Fruit fly (Drosophila melanogaster) whole organism, pupa: Measurements from ENCODE around the gene aop.

Source experiments
- CG10348 ChIP-seq: fragments of 200-800 bp; sonication (Bioruptor generic); IDR thresholded peaks from 2 replicates; pipeline ENCODE4 v1.3.6; 2022; ENCODE audit warnings: missing biosample characterization, missing genetic modification characterization
- CG12605 ChIP-seq: fragments of 200-800 bp; sonication (Bioruptor generic); IDR thresholded peaks from 2 replicates; pipeline ENCODE4 v1.3.6; 2022; ENCODE audit warnings: missing biosample characterization, missing genetic modification characterization
- CG13204 ChIP-seq: fragments of 200-800 bp; sonication (Bioruptor generic); optimal IDR thresholded peaks from 2 replicates; lab custom pipeline; 2018; ENCODE audit warnings: missing biosample characterization, mild to moderate bottlenecking, missing genetic modification characterization, moderate library complexity
- CG14655 ChIP-seq: fragments of 200-800 bp; sonication (Bioruptor generic); optimal IDR thresholded peaks from 3 replicates; lab custom pipeline; 2017; ENCODE audit warnings: mild to moderate bottlenecking, missing biosample characterization, missing genetic modification reagents, missing genetic modification characterization
- CG15710 ChIP-seq: fragments of 200-800 bp; sonication (Bioruptor generic); optimal IDR thresholded peaks from 2 replicates; lab custom pipeline; 2018; ENCODE audit warnings: missing biosample characterization, mild to moderate bottlenecking, missing genetic modification characterization, moderate library complexity
- CG17806 ChIP-seq: fragments of 200-800 bp; sonication (Bioruptor generic); optimal IDR thresholded peaks from 2 replicates; lab custom pipeline; 2018; ENCODE audit warnings: missing biosample characterization, mild to moderate bottlenecking, missing genetic modification characterization, moderate library complexity
- CG32121 ChIP-seq: fragments of 200-800 bp; sonication (Bioruptor generic); IDR thresholded peaks from 2 replicates; pipeline ENCODE4 v1.3.6; 2022; ENCODE audit warnings: missing biosample characterization, missing genetic modification characterization
- CG34367 ChIP-seq: fragments of 200-800 bp; sonication (Bioruptor generic); optimal IDR thresholded peaks from 2 replicates; lab custom pipeline; 2018; ENCODE audit warnings: missing biosample characterization, mild to moderate bottlenecking, missing genetic modification characterization
- CG4496 ChIP-seq: fragments of 200-800 bp; sonication (Bioruptor generic); IDR thresholded peaks from 3 replicates; pipeline ENCODE4 v1.3.6; 2022; ENCODE audit warnings: missing biosample characterization, missing genetic modification characterization
- CG8159 ChIP-seq: fragments of 200-800 bp; sonication (Bioruptor generic); optimal IDR thresholded peaks from 3 replicates; lab custom pipeline; 2018; ENCODE audit warnings: missing biosample characterization, mild to moderate bottlenecking, missing genetic modification characterization, moderate library complexity
- CG8301 ChIP-seq: fragments of 200-800 bp; sonication (Bioruptor generic); optimal IDR thresholded peaks from 2 replicates; lab custom pipeline; 2018; ENCODE audit warnings: missing biosample characterization, mild to moderate bottlenecking, missing genetic modification characterization
- CG9948 ChIP-seq: fragments of 200-800 bp; sonication (Bioruptor generic); optimal IDR thresholded peaks from 2 replicates; lab custom pipeline; 2018; ENCODE audit warnings: missing biosample characterization, mild to moderate bottlenecking, missing genetic modification characterization, moderate library complexity
- D1 ChIP-seq: fragments of 200-800 bp; sonication (Bioruptor generic); optimal IDR thresholded peaks from 2 replicates; lab custom pipeline; 2018; ENCODE audit warnings: missing biosample characterization, mild to moderate bottlenecking, missing genetic modification characterization, moderate library complexity
- EcR ChIP-seq: fragments of 200-800 bp; sonication (Bioruptor generic); optimal IDR thresholded peaks from 3 replicates; lab custom pipeline; 2019; ENCODE audit warnings: missing biosample characterization, missing genetic modification characterization, mild to moderate bottlenecking, moderate library complexity, missing genetic modification reagents
- Ets98B ChIP-seq: fragments of 200-800 bp; sonication (Bioruptor generic); IDR thresholded peaks from 2 replicates; pipeline ENCODE4 v1.3.6; 2022; ENCODE audit warnings: missing biosample characterization, missing genetic modification characterization
- Pif1A ChIP-seq: fragments of 200-800 bp; sonication (Bioruptor generic); optimal IDR thresholded peaks from 3 replicates; lab custom pipeline; 2016; ENCODE audit warnings: missing biosample characterization, missing genetic modification characterization
- Pif1B ChIP-seq: fragments of 200-800 bp; sonication (Bioruptor generic); optimal IDR thresholded peaks from 3 replicates; lab custom pipeline; 2016; ENCODE audit warnings: missing biosample characterization, missing genetic modification characterization
- Snoo ChIP-seq: fragments of 200-800 bp; sonication (Bioruptor generic); optimal IDR thresholded peaks from 3 replicates; lab custom pipeline; 2017; ENCODE audit warnings: missing biosample characterization, mild to moderate bottlenecking, missing genetic modification characterization, inconsistent platforms
- fd96Ca ChIP-seq: fragments of 200-800 bp; sonication (Bioruptor generic); IDR thresholded peaks from 3 replicates; pipeline ENCODE4 v1.3.6; 2022; ENCODE audit warnings: missing biosample characterization, missing genetic modification characterization
- gl ChIP-seq: fragments of 200-800 bp; sonication (Bioruptor generic); optimal IDR thresholded peaks from 2 replicates; lab custom pipeline; 2018; ENCODE audit warnings: missing biosample characterization, mild to moderate bottlenecking, missing genetic modification characterization
- rn ChIP-seq: fragments of 200-800 bp; sonication (Bioruptor generic); IDR thresholded peaks from 2 replicates; pipeline ENCODE4 v1.3.6; 2022; ENCODE audit warnings: missing biosample characterization, missing genetic modification characterization

Gene aop

dm6 chr2L:2191404-2191803 lies 12.8 kb upstream of the aop start:
- no peak for TF ChIP-seq EcR (GFP tag; lab: Kevin White, UChicago)
- TF ChIP-seq Pif1A, result no peak
- no peak for TF ChIP-seq CG14655
- no peak for TF ChIP-seq fd96Ca
- no peak for TF ChIP-seq gl (tag; lab: Kevin White, UChicago)
- no peak for TF ChIP-seq CG8159 (tag; lab: Kevin White, UChicago)
- no peak for TF ChIP-seq CG34367 (tag; lab: Kevin White, UChicago)
- no peak for TF ChIP-seq CG15710 (tag; lab: Kevin White, UChicago)
- TF ChIP-seq CG17806 (tag; lab: Kevin White, UChicago), result no peak

- TF ChIP-seq CG12605 (GFP tag; lab: Robert Waterston, UW) (no peak), CG10348 (GFP tag; lab: Robert Waterston, UW) (no peak), CG4496 (GFP tag; lab: Robert Waterston, UW) (no peak), gl (tag; lab: Kevin White, UChicago) (no peak), Pif1A (no peak), CG8301 (tag; lab: Kevin White, UChicago) (no peak), CG9948 (tag; lab: Kevin White, UChicago) (no peak), CG34367 (tag; lab: Kevin White, UChicago) (no peak), rn (GFP tag; lab: Robert Waterston, UW) (no peak), EcR (GFP tag; lab: Kevin White, UChicago) (no peak), CG15710 (tag; lab: Kevin White, UChicago) (no peak), CG13204 (GFP tag; lab: Kevin White, UChicago) (no peak), Pif1B (no peak)
- TF ChIP-seq, all 21 proteins: peak for 0
These were observed 12.1 kb upstream of the aop start for dm6 chr2L:2190684-2191083.

- TF ChIP-seq CG13204 (GFP tag; lab: Kevin White, UChicago), result no peak
- peak; percentile 81 for TF ChIP-seq CG4496 (GFP tag; lab: Robert Waterston, UW)
- TF ChIP-seq Ets98B (GFP tag; lab: Robert Waterston, UW), result peak; percentile 58
- TF ChIP-seq Pif1A, result peak; percentile 71
- peak; percentile 77 for TF ChIP-seq CG14655
- TF ChIP-seq CG12605 (GFP tag; lab: Robert Waterston, UW), result peak; percentile 59; the same call in 1 of the 2 replicates
- TF ChIP-seq CG10348 (GFP tag; lab: Robert Waterston, UW), result 0 out of 2 replicates have a peak, but pooled peaks have one; percentile 20
- TF ChIP-seq CG17806 (tag; lab: Kevin White, UChicago), result peak; percentile 56
- TF ChIP-seq CG8301 (tag; lab: Kevin White, UChicago), result peak; percentile 78
- TF ChIP-seq EcR (GFP tag; lab: Kevin White, UChicago), result no peak
- peak; percentile 45 for TF ChIP-seq CG9948 (tag; lab: Kevin White, UChicago)
- peak; percentile 64 for TF ChIP-seq Pif1B
- TF ChIP-seq gl (tag; lab: Kevin White, UChicago), result no peak
- TF ChIP-seq CG34367 (tag; lab: Kevin White, UChicago), result peak; percentile 28
- no peak for TF ChIP-seq D1 (tag; lab: Kevin White, UChicago)
- no peak for TF ChIP-seq CG32121
- TF ChIP-seq rn (GFP tag; lab: Robert Waterston, UW), result no peak
- peak; percentile 48 for TF ChIP-seq CG8159 (tag; lab: Kevin White, UChicago)
- TF ChIP-seq fd96Ca, result peak; percentile 62; the same call in 2 of the 3 replicates
- TF ChIP-seq Snoo, result peak; percentile 82
- TF ChIP-seq CG15710 (tag; lab: Kevin White, UChicago), result peak; percentile 36
- TF ChIP-seq, all 21 proteins: peak for 15
These were observed 10.5 kb upstream of the aop start for dm6 chr2L:2189100-2189499.

dm6 chr2L:2187411-2187810 lies 8.9 kb upstream of the aop start:
- TF ChIP-seq Pif1A (no peak), gl (tag; lab: Kevin White, UChicago) (no peak), Pif1B (no peak), CG10348 (GFP tag; lab: Robert Waterston, UW) (no peak), D1 (tag; lab: Kevin White, UChicago) (no peak), CG13204 (GFP tag; lab: Kevin White, UChicago) (no peak), CG32121 (no peak), rn (GFP tag; lab: Robert Waterston, UW) (no peak), CG15710 (tag; lab: Kevin White, UChicago) (no peak), Snoo (no peak), EcR (GFP tag; lab: Kevin White, UChicago) (no peak), CG14655 (no peak), CG4496 (GFP tag; lab: Robert Waterston, UW) (no peak), CG9948 (tag; lab: Kevin White, UChicago) (no peak), CG8159 (tag; lab: Kevin White, UChicago) (no peak), fd96Ca (no peak)
- TF ChIP-seq, all 21 proteins: peak for 0

- no peak for TF ChIP-seq D1 (tag; lab: Kevin White, UChicago)
- TF ChIP-seq CG8159 (tag; lab: Kevin White, UChicago), result no peak
- TF ChIP-seq CG32121, result no peak
- no peak for TF ChIP-seq fd96Ca
- TF ChIP-seq rn (GFP tag; lab: Robert Waterston, UW), result no peak
- TF ChIP-seq CG13204 (GFP tag; lab: Kevin White, UChicago), result no peak
- TF ChIP-seq Ets98B (GFP tag; lab: Robert Waterston, UW), result peak; percentile 11; the same call in 1 of the 2 replicates
- no peak for TF ChIP-seq CG4496 (GFP tag; lab: Robert Waterston, UW)
- no peak for TF ChIP-seq CG15710 (tag; lab: Kevin White, UChicago)
- TF ChIP-seq CG8301 (tag; lab: Kevin White, UChicago), result peak; percentile 84
- TF ChIP-seq CG9948 (tag; lab: Kevin White, UChicago), result no peak
- TF ChIP-seq EcR (GFP tag; lab: Kevin White, UChicago), result no peak
- TF ChIP-seq Pif1A, result no peak
- no peak for TF ChIP-seq CG17806 (tag; lab: Kevin White, UChicago)
- peak; percentile 1 for TF ChIP-seq Pif1B
- TF ChIP-seq gl (tag; lab: Kevin White, UChicago), result no peak
- no peak for TF ChIP-seq CG12605 (GFP tag; lab: Robert Waterston, UW)
- no peak for TF ChIP-seq CG34367 (tag; lab: Kevin White, UChicago)
- TF ChIP-seq Snoo, result peak; percentile 23
- peak; percentile 70 for TF ChIP-seq CG14655
- TF ChIP-seq CG10348 (GFP tag; lab: Robert Waterston, UW), result no peak
These were observed 6.8 kb upstream of the aop start for dm6 chr2L:2185373-2185772.
